Fruit fly (Drosophila melanogaster): Measurements from ENCODE around the gene CG12535.
A peak's percentile ranks its signal among the peaks of the same experiment; 100 is the strongest.

Gene CG12535

dm6 chrX:3424963-3425362 is 23.8 kb downstream of the CG12535 start (continued):
- peak; percentile 39 for TF ChIP-seq en (GFP tag; optimal IDR thresholded peaks at IDR 0.05)
- no peak for TF ChIP-seq gt (GFP tag; IDR thresholded peaks at IDR 0.05)
- TF ChIP-seq CG6272 (GFP tag; IDR thresholded peaks at IDR 0.05) = peak; percentile 41; the same call in 1 of the 2 replicates
- TF ChIP-seq dm (GFP tag; optimal IDR thresholded peaks at IDR 0.05) = peak; percentile 46
- TF ChIP-seq vnd (GFP tag; IDR thresholded peaks at IDR 0.05; ENCODE audit: partially characterized antibody) = no peak
- no peak for TF ChIP-seq ash1 (GFP tag; optimal IDR thresholded peaks at IDR 0.05)
- TF ChIP-seq CG3163 (GFP tag; optimal IDR thresholded peaks at IDR 0.05) = peak; percentile 37
- TF ChIP-seq Jarid2 (GFP tag; optimal IDR thresholded peaks at IDR 0.05) = peak; percentile 45
- no peak for TF ChIP-seq CG7963 (GFP tag; IDR thresholded peaks at IDR 0.05; ENCODE audit: partially characterized antibody)
- peak; percentile 75 for TF ChIP-seq Nf-YA (GFP tag; IDR thresholded peaks at IDR 0.05)
- no peak for TF ChIP-seq pb (GFP tag; optimal IDR thresholded peaks at IDR 0.05)
- TF ChIP-seq Fer3 (tag; optimal IDR thresholded peaks at IDR 0.05) = peak; percentile 68
- TF ChIP-seq CG10654 (GFP tag; optimal IDR thresholded peaks at IDR 0.05) = peak; percentile 62
- peak; percentile 21 for TF ChIP-seq CG10462 (GFP tag; optimal IDR thresholded peaks at IDR 0.05)
- TF ChIP-seq CG14860 (GFP tag; IDR thresholded peaks at IDR 0.05; ENCODE audit: partially characterized antibody) = no peak
- TF ChIP-seq TFAM (GFP tag; optimal IDR thresholded peaks at IDR 0.05) = no peak
- TF ChIP-seq HLH3B (GFP tag; IDR thresholded peaks at IDR 0.05) = peak; percentile 84
- TF ChIP-seq lbe (GFP tag; optimal IDR thresholded peaks at IDR 0.05) = peak; percentile 17
- peak; percentile 53 for TF ChIP-seq CG1529 (GFP tag; optimal IDR thresholded peaks at IDR 0.05)
- TF ChIP-seq bbx (GFP tag; IDR thresholded peaks at IDR 0.05; ENCODE audit: partially characterized antibody) = no peak
- TF ChIP-seq chm (GFP tag; IDR thresholded peaks at IDR 0.05) = peak; percentile 87
- TF ChIP-seq croc (GFP tag; conservative IDR thresholded peaks at IDR 0.05) = peak; percentile 69
- TF ChIP-seq wek (GFP tag; optimal IDR thresholded peaks at IDR 0.05) = peak; percentile 47
- peak; percentile 74 for TF ChIP-seq Blimp-1 (GFP tag; optimal IDR thresholded peaks at IDR 0.05)
- 0 out of 3 replicates have a peak, but pooled peaks have one; percentile 65 for TF ChIP-seq so (GFP tag; IDR thresholded peaks at IDR 0.05)
- TF ChIP-seq Doc2 (GFP tag; IDR thresholded peaks at IDR 0.05) = peak; percentile 20; the same call in 1 of the 2 replicates
- TF ChIP-seq repo (GFP tag; optimal IDR thresholded peaks at IDR 0.05) = peak; percentile 43
- TF ChIP-seq Atf3 (GFP tag; optimal IDR thresholded peaks at IDR 0.05) = peak; percentile 58
- TF ChIP-seq luna (GFP tag; optimal IDR thresholded peaks at IDR 0.05) = no peak
- TF ChIP-seq CG2889 (GFP tag; IDR thresholded peaks at IDR 0.05) = peak; percentile 81
- no peak for TF ChIP-seq cad (GFP tag; optimal IDR thresholded peaks at IDR 0.05)
- TF ChIP-seq ken (GFP tag; IDR thresholded peaks at IDR 0.05) = peak; percentile 71
- peak; percentile 44; the same call in 1 of the 2 replicates for TF ChIP-seq MBD-R2 (GFP tag; IDR thresholded peaks at IDR 0.05)
- no peak for TF ChIP-seq sna (GFP tag; IDR thresholded peaks at IDR 0.05; ENCODE audit: partially characterized antibody)
- peak; percentile 72 for TF ChIP-seq Meics (GFP tag; optimal IDR thresholded peaks at IDR 0.05)
- TF ChIP-seq kni (GFP tag; optimal IDR thresholded peaks at IDR 0.05) = no peak
- peak; percentile 71 for TF ChIP-seq CG7556 (GFP tag; optimal IDR thresholded peaks at IDR 0.05)
- TF ChIP-seq nom (GFP tag; optimal IDR thresholded peaks at IDR 0.05) = no peak
- TF ChIP-seq sim (GFP tag; IDR thresholded peaks at IDR 0.05) = peak; percentile 46; the same call in 1 of the 2 replicates
- peak; percentile 89 for TF ChIP-seq CG15269 (tag; optimal IDR thresholded peaks at IDR 0.05)
- peak; percentile 75 for TF ChIP-seq Abd-B (GFP tag; optimal IDR thresholded peaks at IDR 0.05)
- TF ChIP-seq HmgD (GFP tag; optimal IDR thresholded peaks at IDR 0.05) = no peak
- TF ChIP-seq CG14965 (GFP tag; optimal IDR thresholded peaks at IDR 0.05; ENCODE audit: borderline replicate concordance) = no peak
- peak; percentile 79 for TF ChIP-seq Awh (GFP tag; IDR thresholded peaks at IDR 0.05)
- peak; percentile 80 to 85 for TF ChIP-seq chif (GFP tag; optimal IDR thresholded peaks at IDR 0.05)
- no peak for TF ChIP-seq CG15479 (GFP tag; optimal IDR thresholded peaks at IDR 0.05)
- 0 out of 3 replicates have a peak, but pooled peaks have one; percentile 49 for TF ChIP-seq CG11560 (tag; IDR thresholded peaks at IDR 0.05)
- TF ChIP-seq ssp (GFP tag; IDR thresholded peaks at IDR 0.05) = peak; percentile 55
- peak; percentile 80; the same call in 1 of the 2 replicates for TF ChIP-seq CG32767 (GFP tag; IDR thresholded peaks at IDR 0.05)
- peak; percentile 77 for TF ChIP-seq esg (GFP tag; conservative IDR thresholded peaks at IDR 0.05)
- TF ChIP-seq ems (GFP tag; optimal IDR thresholded peaks at IDR 0.05) = peak; percentile 86
